Worm (Caenorhabditis elegans) whole organism, young adult: ENCODE results near the gene msp-78.
A peak's percentile ranks its signal among the peaks of the same experiment; 100 is the strongest.

Experiments used
- C17E4.6 ChIP-seq: fragments of 200-800 bp; sonication (Bioruptor generic); IDR thresholded peaks from 2 replicates; pipeline ENCODE4 v1.3.6; 2022; ENCODE audit warnings: missing genetic modification reagents, missing genetic modification characterization, missing compliant biosample characterization
- aptf-2 ChIP-seq: fragments of 200-800 bp; sonication (Bioruptor generic); conservative IDR thresholded peaks from 2 replicates; pipeline ENCODE4 v1.3.6; 2022; ENCODE audit warnings: missing genetic modification reagents, missing genetic modification characterization, missing compliant biosample characterization
- athp-1 ChIP-seq: sonication (generic microtip); optimal IDR thresholded peaks from 2 replicates; lab custom pipeline; 2017; ENCODE audit warnings: mild to moderate bottlenecking, missing genetic modification characterization, missing compliant biosample characterization
- tbx-9 ChIP-seq: sonication (generic microtip); optimal IDR thresholded peaks from 2 replicates; lab custom pipeline; 2016; ENCODE audit warnings: borderline replicate concordance, missing genetic modification characterization, inconsistent platforms, missing compliant biosample characterization

DNA sequence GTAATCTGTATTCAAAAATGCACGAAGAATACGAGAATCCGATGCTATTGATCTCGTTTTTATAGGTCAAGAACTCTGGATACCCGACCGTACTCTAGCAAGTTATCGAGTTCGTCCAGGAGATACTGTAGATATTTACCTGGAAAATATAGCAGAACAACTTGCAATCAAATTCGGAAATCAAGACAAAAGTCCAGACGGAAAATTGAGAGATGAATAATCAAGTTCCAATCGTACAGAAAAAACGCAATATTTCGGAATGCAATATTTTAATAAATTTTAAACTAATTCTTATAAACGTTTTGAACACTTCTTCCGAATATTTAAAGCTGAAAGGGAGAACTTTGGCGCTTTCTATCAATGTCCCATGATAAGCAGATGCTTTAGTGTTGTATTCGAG lies 30.8 kb upstream of the msp-78 start:
- no peak for TF ChIP-seq aptf-2 (GFP tag; lab: Robert Waterston, UW)
- peak; percentile 70; the same call in 1 of the 2 replicates for TF ChIP-seq C17E4.6 (GFP tag; lab: Robert Waterston, UW)
- TF ChIP-seq athp-1 (tag; lab: Kevin White, UChicago): no peak
- peak; percentile 48 for TF ChIP-seq tbx-9
